Fruit fly (Drosophila melanogaster) whole organism, embryonic: ENCODE results near the gene CG11085.

ENCODE experiments used
- Aef1 ChIP-seq: fragments of 200-800 bp; sonication (Bioruptor generic); IDR thresholded peaks from 3 replicates; pipeline ENCODE4 v1.3.6; 2022; ENCODE audit warnings: missing biosample characterization, missing genetic modification characterization
- Bgb ChIP-seq: fragments of 200-800 bp; sonication (Bioruptor generic); IDR thresholded peaks from 2 replicates; pipeline ENCODE4 v1.3.6; 2022; ENCODE audit warnings: missing biosample characterization, missing genetic modification characterization; ENCODE audit not compliant: partially characterized antibody
- CG10959 ChIP-seq: fragments of 200-800 bp; sonication (Bioruptor generic); IDR thresholded peaks from 2 replicates; pipeline ENCODE4 v1.3.6; 2022; ENCODE audit warnings: missing biosample characterization, missing genetic modification characterization
- CG12769 ChIP-seq: fragments of 200-800 bp; sonication (Bioruptor generic); optimal IDR thresholded peaks from 2 replicates; lab custom pipeline; 2019; ENCODE audit warnings: missing biosample characterization, mild to moderate bottlenecking, missing genetic modification characterization, moderate library complexity
- CG13424 ChIP-seq: fragments of 200-800 bp; sonication (Bioruptor generic); optimal IDR thresholded peaks from 2 replicates; lab custom pipeline; 2019; ENCODE audit warnings: missing biosample characterization, mild to moderate bottlenecking, missing genetic modification characterization, moderate library complexity
- CG16779 ChIP-seq: fragments of 200-800 bp; sonication (Bioruptor generic); IDR thresholded peaks from 2 replicates; pipeline ENCODE4 v1.3.6; 2022; ENCODE audit warnings: missing biosample characterization, missing genetic modification characterization
- CG17328 ChIP-seq: fragments of 200-800 bp; sonication (Bioruptor generic); IDR thresholded peaks from 2 replicates; pipeline ENCODE4 v1.3.6; 2022; ENCODE audit warnings: missing biosample characterization, missing genetic modification characterization
- CG18599 ChIP-seq: fragments of 200-800 bp; sonication (Bioruptor generic); optimal IDR thresholded peaks from 3 replicates; lab custom pipeline; 2017; ENCODE audit warnings: missing biosample characterization, missing genetic modification characterization, mild to moderate bottlenecking, moderate library complexity, missing genetic modification reagents
- CG2129 ChIP-seq: fragments of 200-800 bp; sonication (Bioruptor generic); IDR thresholded peaks from 2 replicates; pipeline ENCODE4 v1.3.6; 2022; ENCODE audit warnings: missing biosample characterization, missing genetic modification characterization; ENCODE audit not compliant: partially characterized antibody
- CG3163 ChIP-seq: fragments of 200-800 bp; sonication (Bioruptor generic); optimal IDR thresholded peaks from 3 replicates; lab custom pipeline; 2016; ENCODE audit warnings: missing biosample characterization, missing genetic modification characterization
- CG32532 ChIP-seq: fragments of 200-800 bp; sonication (Bioruptor generic); IDR thresholded peaks from 2 replicates; pipeline ENCODE4 v1.3.6; 2022; ENCODE audit warnings: missing biosample characterization, missing genetic modification characterization
- CG3407 ChIP-seq: fragments of 200-800 bp; sonication (Bioruptor generic); optimal IDR thresholded peaks from 2 replicates; lab custom pipeline; 2018; ENCODE audit warnings: missing biosample characterization, mild to moderate bottlenecking, missing genetic modification characterization
- CG4282 ChIP-seq: fragments of 200-800 bp; sonication (Bioruptor generic); optimal IDR thresholded peaks from 2 replicates; lab custom pipeline; 2016; ENCODE audit warnings: missing biosample characterization, missing genetic modification characterization
- CG5180 ChIP-seq: fragments of 200-800 bp; sonication (Bioruptor generic); optimal IDR thresholded peaks from 3 replicates; lab custom pipeline; 2017; ENCODE audit warnings: missing biosample characterization, missing genetic modification characterization, mild to moderate bottlenecking, moderate library complexity, missing genetic modification reagents
- CG6689 ChIP-seq: fragments of 200-800 bp; sonication (Bioruptor generic); IDR thresholded peaks from 2 replicates; pipeline ENCODE4 v1.3.6; 2022; ENCODE audit warnings: missing biosample characterization, missing genetic modification characterization
- CG7271 ChIP-seq: fragments of 200-800 bp; sonication (Bioruptor generic); optimal IDR thresholded peaks from 2 replicates; lab custom pipeline; 2018; ENCODE audit warnings: missing biosample characterization, mild to moderate bottlenecking, missing genetic modification characterization, moderate library complexity
- CG9817 ChIP-seq: fragments of 200-800 bp; sonication (Bioruptor generic); optimal IDR thresholded peaks from 2 replicates; lab custom pipeline; 2018; ENCODE audit warnings: missing biosample characterization, mild to moderate bottlenecking, missing genetic modification characterization, moderate library complexity
- D19B ChIP-seq: fragments of 200-800 bp; sonication (Bioruptor generic); optimal IDR thresholded peaks from 2 replicates; lab custom pipeline; 2017; ENCODE audit warnings: missing biosample characterization, mild to moderate bottlenecking, missing genetic modification characterization
- Dp ChIP-seq: fragments of 200-800 bp; sonication (Bioruptor generic); optimal IDR thresholded peaks from 2 replicates; lab custom pipeline; 2018; ENCODE audit warnings: missing biosample characterization, mild to moderate bottlenecking, missing genetic modification characterization, moderate library complexity
- Dref ChIP-seq: fragments of 200-800 bp; sonication (Bioruptor generic); IDR thresholded peaks from 2 replicates; pipeline ENCODE4 v1.3.6; 2022; ENCODE audit warnings: missing biosample characterization, missing genetic modification characterization
- Drgx ChIP-seq: fragments of 200-800 bp; sonication (Bioruptor generic); IDR thresholded peaks from 2 replicates; pipeline ENCODE4 v1.3.6; 2022; ENCODE audit warnings: missing biosample characterization, missing genetic modification characterization
- E2f2 ChIP-seq: fragments of 200-800 bp; sonication (Bioruptor generic); IDR thresholded peaks from 2 replicates; pipeline ENCODE4 v1.3.6; 2022; ENCODE audit warnings: missing biosample characterization, missing genetic modification characterization
- Ets65A ChIP-seq: fragments of 200-800 bp; sonication (Bioruptor generic); peaks from one replicate; lab custom pipeline; 2016; ENCODE audit warnings: missing biosample characterization, missing genetic modification characterization
- Hmr ChIP-seq: fragments of 200-800 bp; sonication (Bioruptor generic); optimal IDR thresholded peaks from 3 replicates; lab custom pipeline; 2017; ENCODE audit warnings: mild to moderate bottlenecking, missing biosample characterization, missing genetic modification reagents, missing genetic modification characterization
- MESR4 ChIP-seq: fragments of 200-800 bp; sonication (Bioruptor generic); optimal IDR thresholded peaks from 2 replicates; lab custom pipeline; 2018; ENCODE audit warnings: missing biosample characterization, mild to moderate bottlenecking, missing genetic modification characterization, moderate library complexity
- Meics ChIP-seq: fragments of 200-800 bp; sonication (Bioruptor generic); optimal IDR thresholded peaks from 2 replicates; lab custom pipeline; 2017; ENCODE audit warnings: missing biosample characterization, mild to moderate bottlenecking, missing genetic modification characterization
- NC2β ChIP-seq: fragments of 200-800 bp; sonication (Bioruptor generic); optimal IDR thresholded peaks from 2 replicates; lab custom pipeline; 2016; ENCODE audit warnings: missing biosample characterization, missing genetic modification characterization
- NK7.1 ChIP-seq: fragments of 200-800 bp; sonication (Bioruptor generic); optimal IDR thresholded peaks from 3 replicates; lab custom pipeline; 2016; ENCODE audit warnings: missing biosample characterization, missing genetic modification characterization
- Neu2 ChIP-seq: fragments of 200-800 bp; sonication (Bioruptor generic); optimal IDR thresholded peaks from 3 replicates; lab custom pipeline; 2016; ENCODE audit warnings: missing biosample characterization, missing genetic modification characterization, borderline replicate concordance
- Nf-YB ChIP-seq: fragments of 200-800 bp; sonication (Bioruptor generic); optimal IDR thresholded peaks from 3 replicates; lab custom pipeline; 2019; ENCODE audit warnings: missing biosample characterization, mild to moderate bottlenecking, missing genetic modification characterization, moderate library complexity
- Sin3A ChIP-seq: fragments of >200 bp; optimal IDR thresholded peaks from 2 replicates; lab custom pipeline; 2018
- Sox100B ChIP-seq: fragments of 200-800 bp; sonication (Bioruptor generic); optimal IDR thresholded peaks from 3 replicates; lab custom pipeline; 2018; ENCODE audit warnings: missing biosample characterization, mild to moderate bottlenecking, missing genetic modification characterization
- Spps ChIP-seq: fragments of 200-800 bp; sonication (Bioruptor generic); optimal IDR thresholded peaks from 2 replicates; lab custom pipeline; 2018; ENCODE audit warnings: missing biosample characterization, mild to moderate bottlenecking, missing genetic modification characterization
- Tbp ChIP-seq: fragments of >200 bp; optimal IDR thresholded peaks from 2 replicates; lab custom pipeline; 2018; ENCODE audit warnings: missing biosample characterization, missing genetic modification characterization
- Trl ChIP-seq, 3 experiments: fragments of >200 bp in 2 of 3; fragments of 200-800 bp in 1 of 3; sonication (Bioruptor generic) in 1 of 3; optimal IDR thresholded peaks; 2 replicates in 1 of 3; 3 replicates in 2 of 3; lab custom pipeline; 2016 to 2017; ENCODE audit warnings: missing biosample characterization in 1 of 3, missing genetic modification characterization in 1 of 3
- ab ChIP-seq: fragments of 200-800 bp; sonication (Bioruptor generic); optimal IDR thresholded peaks from 2 replicates; lab custom pipeline; 2016; ENCODE audit warnings: missing biosample characterization, missing genetic modification characterization
- al ChIP-seq: fragments of 200-800 bp; sonication (Bioruptor generic); IDR thresholded peaks from 2 replicates; pipeline ENCODE4 v1.3.6; 2022; ENCODE audit warnings: missing biosample characterization, missing genetic modification characterization
- br ChIP-seq: fragments of >200 bp; optimal IDR thresholded peaks from 2 replicates; lab custom pipeline; 2017
- cas ChIP-seq: fragments of 200-800 bp; sonication (Bioruptor generic); IDR thresholded peaks from 2 replicates; pipeline ENCODE4 v1.3.6; 2022; ENCODE audit warnings: missing biosample characterization, missing genetic modification characterization
- corto ChIP-seq: fragments of 200-800 bp; sonication (Bioruptor generic); optimal IDR thresholded peaks from 2 replicates; lab custom pipeline; 2016; ENCODE audit warnings: missing biosample characterization, mild to moderate bottlenecking, missing genetic modification characterization, moderate library complexity
- croc ChIP-seq: fragments of 200-800 bp; sonication (Bioruptor generic); conservative IDR thresholded peaks from 3 replicates; pipeline ENCODE4 v1.3.6; 2022; ENCODE audit warnings: missing biosample characterization, missing genetic modification characterization
- fd102C ChIP-seq: fragments of 200-800 bp; sonication (Bioruptor generic); optimal IDR thresholded peaks from 2 replicates; lab custom pipeline; 2018; ENCODE audit warnings: missing biosample characterization, mild to moderate bottlenecking, missing genetic modification characterization, moderate library complexity
- gcm ChIP-seq: fragments of 200-800 bp; sonication (Bioruptor generic); optimal IDR thresholded peaks from 2 replicates; lab custom pipeline; 2019; ENCODE audit warnings: missing biosample characterization, mild to moderate bottlenecking, missing genetic modification characterization, moderate library complexity
- hb ChIP-seq: fragments of 200-800 bp; sonication (Bioruptor generic); IDR thresholded peaks from 3 replicates; pipeline ENCODE4 v1.3.6; 2022; ENCODE audit warnings: missing biosample characterization, missing genetic modification characterization; ENCODE audit not compliant: partially characterized antibody
- lbe ChIP-seq: fragments of 200-800 bp; sonication (Bioruptor generic); optimal IDR thresholded peaks from 2 replicates; lab custom pipeline; 2016; ENCODE audit warnings: missing biosample characterization, mild to moderate bottlenecking, missing genetic modification characterization
- oc ChIP-seq: fragments of 200-800 bp; sonication (Bioruptor generic); optimal IDR thresholded peaks from 2 replicates; lab custom pipeline; 2018; ENCODE audit warnings: missing biosample characterization, mild to moderate bottlenecking, missing genetic modification characterization, moderate library complexity
- ranshi ChIP-seq: fragments of 200-800 bp; sonication (Bioruptor generic); IDR thresholded peaks from 2 replicates; pipeline ENCODE4 v1.3.6; 2022; ENCODE audit warnings: missing biosample characterization, missing genetic modification characterization
- ro ChIP-seq: fragments of 200-800 bp; sonication (Bioruptor generic); IDR thresholded peaks from 2 replicates; pipeline ENCODE4 v1.3.6; 2022; ENCODE audit warnings: missing biosample characterization, missing genetic modification characterization
- row ChIP-seq: fragments of 200-800 bp; sonication (Bioruptor generic); IDR thresholded peaks from 3 replicates; pipeline ENCODE4 v1.3.6; 2022; ENCODE audit warnings: missing biosample characterization, missing genetic modification characterization
- seq ChIP-seq: fragments of 200-800 bp; sonication (Bioruptor generic); IDR thresholded peaks from 2 replicates; pipeline ENCODE4 v1.3.6; 2022; ENCODE audit warnings: missing biosample characterization, missing genetic modification characterization
- sug ChIP-seq: fragments of 200-800 bp; optimal IDR thresholded peaks from 2 replicates; lab custom pipeline; 2019; ENCODE audit warnings: missing biosample characterization, mild to moderate bottlenecking, missing genetic modification characterization, moderate library complexity
- zfh2 ChIP-seq: fragments of 200-800 bp; sonication (Bioruptor generic); optimal IDR thresholded peaks from 2 replicates; lab custom pipeline; 2016; ENCODE audit warnings: missing biosample characterization, missing genetic modification characterization

The CG11085 gene

DNA sequence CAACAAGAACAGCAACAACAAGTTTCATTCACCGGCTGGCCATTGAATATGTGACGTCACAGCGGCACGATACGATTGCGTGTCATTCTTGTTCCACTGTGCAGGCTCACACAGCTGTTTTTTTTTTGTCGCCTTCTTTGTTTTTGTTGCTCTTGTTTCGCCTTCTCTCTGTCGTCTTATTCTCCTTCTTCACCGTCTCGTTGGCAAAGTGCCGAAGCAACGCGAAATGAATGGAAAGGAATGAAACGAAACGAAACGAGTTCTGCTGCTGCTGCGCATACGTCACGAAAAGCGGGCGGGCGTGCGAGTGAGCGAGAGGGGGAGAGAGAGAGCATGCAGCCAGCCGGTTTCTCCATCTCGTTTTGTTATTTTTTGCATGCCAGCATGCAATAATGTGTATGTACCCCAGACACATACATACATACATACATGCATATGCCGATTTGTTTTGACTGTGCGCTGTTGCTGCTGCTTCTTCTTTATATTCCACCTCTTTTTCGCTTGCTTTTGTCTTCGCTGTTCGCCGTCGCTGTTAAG lies 41.4 kb upstream of the CG11085 start (continued):
- TF ChIP-seq corto (GFP tag; lab: Kevin White, UChicago) (peak; percentile 52), Aef1 (GFP tag; lab: Robert Waterston, UW) (peak; percentile 42; the same call in 2 of the 3 replicates), row (peak; percentile 53; the same call in 2 of the 3 replicates), br (lab: Kevin White, UChicago) (no peak), gcm (GFP tag; lab: Kevin White, UChicago) (peak; percentile 58), oc (tag; lab: Kevin White, UChicago) (no peak), CG17328 (no peak), ranshi (GFP tag; lab: Robert Waterston, UW) (no peak), Sin3A (lab: Kevin White, UChicago) (no peak), fd102C (GFP tag; lab: Kevin White, UChicago) (no peak), Bgb (no peak), CG3407 (no peak), Neu2 (no peak), CG4282 (GFP tag; lab: Kevin White, UChicago) (peak; percentile 77), CG10959 (GFP tag; lab: Robert Waterston, UW) (no peak), CG13424 (tag; lab: Kevin White, UChicago) (no peak), lbe (GFP tag; lab: Kevin White, UChicago) (peak; percentile 60), E2f2 (GFP tag; lab: Robert Waterston, UW) (no peak), CG18599 (GFP tag; lab: Kevin White, UChicago) (peak; percentile 8), Hmr (GFP tag; lab: Kevin White, UChicago) (peak; percentile 7), CG7271 (tag; lab: Kevin White, UChicago) (no peak), croc (GFP tag; lab: Robert Waterston, UW) (no peak), CG9817 (tag; lab: Kevin White, UChicago) (no peak), Nf-YB (GFP tag; lab: Kevin White, UChicago) (no peak), ab (GFP tag; lab: Kevin White, UChicago) (no peak), Tbp (GFP tag; lab: Kevin White, UChicago) (no peak), Meics (GFP tag; lab: Kevin White, UChicago) (peak; percentile 12), ro (GFP tag; lab: Robert Waterston, UW) (no peak), CG16779 (GFP tag; lab: Robert Waterston, UW) (no peak), cas (GFP tag; lab: Robert Waterston, UW) (no peak), CG5180 (GFP tag; lab: Kevin White, UChicago) (no peak), CG12769 (peak; percentile 13), hb (GFP tag; lab: Robert Waterston, UW) (no peak), Sox100B (GFP tag; lab: Kevin White, UChicago) (no peak), CG3163 (GFP tag; lab: Kevin White, UChicago) (no peak), zfh2 (no peak), Spps (no peak), Drgx (GFP tag; lab: Robert Waterston, UW) (peak; percentile 90)

DNA sequence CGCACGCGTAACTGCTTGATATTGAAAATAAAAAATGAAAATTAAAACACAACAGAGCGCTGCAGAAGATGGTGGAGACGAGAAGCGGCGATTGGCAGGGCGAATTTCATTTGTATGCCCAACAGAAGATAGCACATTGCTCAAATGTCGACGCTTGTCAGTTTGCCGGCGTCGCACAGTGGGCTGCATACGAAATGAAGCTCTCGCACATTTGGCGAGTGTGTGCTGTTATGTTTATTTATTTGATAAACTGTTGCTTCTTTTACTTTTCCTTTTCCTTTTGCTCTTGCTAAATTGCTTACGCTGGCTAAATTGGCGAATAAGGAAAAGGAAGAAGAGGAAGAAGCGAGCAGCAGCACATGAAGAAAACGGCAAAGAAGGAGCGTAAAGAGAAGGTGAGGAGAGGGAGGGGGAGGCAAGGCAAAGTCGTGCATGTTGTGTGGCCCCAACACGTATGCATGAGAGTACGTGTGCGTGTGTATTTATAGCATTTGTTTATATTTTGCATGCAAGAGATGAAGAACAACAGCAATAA lies 40.8 kb upstream of the CG11085 start:
- TF ChIP-seq CG2129 (no peak), Meics (GFP tag; lab: Kevin White, UChicago) (no peak), seq (GFP tag; lab: Robert Waterston, UW) (no peak), CG6689 (GFP tag; lab: Robert Waterston, UW) (no peak), Dp (GFP tag; lab: Kevin White, UChicago) (no peak), MESR4 (GFP tag; lab: Kevin White, UChicago) (no peak), Dref (no peak), sug (tag; lab: Kevin White, UChicago) (no peak), NC2β (GFP tag; lab: Kevin White, UChicago) (no peak), D19B (GFP tag; lab: Kevin White, UChicago) (no peak), Ets65A (peak; percentile 84), CG32532 (GFP tag; lab: Robert Waterston, UW) (0 out of 2 replicates have a peak, but pooled peaks have one; percentile 6), Trl (optimal IDR thresholded peaks at IDR 0.05; lab: Kevin White, UChicago) (no peak), Trl (GFP tag; optimal IDR thresholded peaks at IDR 0.05; lab: Kevin White, UChicago) (no peak), al (GFP tag; lab: Robert Waterston, UW) (no peak), NK7.1 (GFP tag; lab: Kevin White, UChicago) (no peak)
